Worm (Caenorhabditis elegans) whole organism, L4 larva: ENCODE data around the gene F07D3.3.
A peak's percentile ranks its signal among the peaks of the same experiment; 100 is the strongest.

Experiments
- D1046.2 ChIP-seq: fragments of 200-800 bp; sonication (Bioruptor generic); IDR thresholded peaks from 2 replicates; pipeline ENCODE4 v1.3.6; 2022; ENCODE audit warnings: missing genetic modification characterization, missing compliant biosample characterization
- F10B5.3 ChIP-seq: sonication (generic microtip); optimal IDR thresholded peaks from 2 replicates; lab custom pipeline; 2016; ENCODE audit warnings: mild to moderate bottlenecking, missing genetic modification characterization, missing compliant biosample characterization
- F26F4.8 ChIP-seq: fragments of 200-800 bp; sonication (Bioruptor generic); conservative IDR thresholded peaks from 2 replicates; pipeline ENCODE4 v1.3.6; 2022; ENCODE audit warnings: missing genetic modification characterization, missing compliant biosample characterization
- F44E2.7 ChIP-seq: fragments of 200-800 bp; sonication (Bioruptor generic); IDR thresholded peaks from 2 replicates; pipeline ENCODE4 v2.1.2; 2022; ENCODE audit warnings: missing genetic modification characterization, missing compliant biosample characterization
- T20F7.1 ChIP-seq: fragments of 200-800 bp; sonication (Bioruptor generic); optimal IDR thresholded peaks from 2 replicates; lab custom pipeline; 2018; ENCODE audit warnings: mild to moderate bottlenecking, missing genetic modification characterization, missing compliant biosample characterization
- Y105C5A.15 ChIP-seq: fragments of 200-800 bp; sonication (Bioruptor generic); IDR thresholded peaks from 2 replicates; pipeline ENCODE4 v1.3.6; 2022; ENCODE audit warnings: missing genetic modification characterization, missing compliant biosample characterization
- Y5F2A.4 ChIP-seq: fragments of 200-800 bp; sonication (Bioruptor generic); optimal IDR thresholded peaks from 2 replicates; lab custom pipeline; 2018; ENCODE audit warnings: mild to moderate bottlenecking, missing genetic modification characterization, missing compliant biosample characterization
- ZK337.2 ChIP-seq: fragments of 200-800 bp; sonication (Bioruptor generic); IDR thresholded peaks from 2 replicates; pipeline ENCODE4 v1.3.6; 2022; ENCODE audit warnings: missing genetic modification reagents, missing genetic modification characterization, missing compliant biosample characterization
- ZK546.5 ChIP-seq, 2 experiments: sonication (generic microtip); optimal IDR thresholded peaks; 2 replicates each; lab custom pipeline; 2017; ENCODE audit warnings: missing biosample characterization in 2 of 2, missing genetic modification characterization in 2 of 2
- aha-1 ChIP-seq: fragments of 150-350 bp; peaks from one replicate; lab custom pipeline; 2014; ENCODE audit warnings: missing biosample characterization, missing genetic modification characterization
- aly-2 ChIP-seq: sonication (generic microtip); optimal IDR thresholded peaks from 2 replicates; lab custom pipeline; 2018; ENCODE audit warnings: missing biosample characterization, missing genetic modification characterization
- ama-1 ChIP-seq: fragments of 150-350 bp; optimal IDR thresholded peaks from 2 replicates; lab custom pipeline; 2014; ENCODE audit warnings: inconsistent platforms, mixed read lengths
- arid-1 ChIP-seq: fragments of 200-800 bp; sonication (Bioruptor generic); conservative IDR thresholded peaks from 2 replicates; pipeline ENCODE4 v1.3.6; 2022; ENCODE audit warnings: missing genetic modification reagents, missing genetic modification characterization, missing compliant biosample characterization
- ceh-82 ChIP-seq: sonication (generic microtip); optimal IDR thresholded peaks from 2 replicates; lab custom pipeline; 2017; ENCODE audit warnings: missing biosample characterization, missing genetic modification characterization
- dmd-6 ChIP-seq: fragments of 200-800 bp; sonication (Bioruptor generic); IDR thresholded peaks from 2 replicates; pipeline ENCODE4 v1.3.6; 2022; ENCODE audit warnings: missing genetic modification reagents, missing genetic modification characterization, missing compliant biosample characterization
- duxl-1 ChIP-seq: sonication (generic microtip); optimal IDR thresholded peaks from 2 replicates; lab custom pipeline; 2016; ENCODE audit warnings: mild to moderate bottlenecking, missing genetic modification characterization, moderate library complexity, missing compliant biosample characterization; ENCODE audit not compliant: poor library complexity
- dve-1 ChIP-seq: sonication (generic microtip); optimal IDR thresholded peaks from 2 replicates; lab custom pipeline; 2017; ENCODE audit warnings: antibody characterized with exemption, mild to moderate bottlenecking, missing genetic modification characterization, missing compliant biosample characterization; ENCODE audit not compliant: insufficient read depth
- egl-43 ChIP-seq: fragments of 200-800 bp; sonication (Bioruptor generic); IDR thresholded peaks from 2 replicates; pipeline ENCODE4 v1.3.6; 2022; ENCODE audit warnings: missing genetic modification reagents, missing genetic modification characterization, missing compliant biosample characterization
- fkh-10 ChIP-seq: fragments of 150-350 bp; optimal IDR thresholded peaks from 2 replicates; lab custom pipeline; 2014; ENCODE audit warnings: missing biosample characterization, missing genetic modification reagents, missing genetic modification characterization
- gei-8 ChIP-seq: fragments of 200-800 bp; sonication (Bioruptor generic); optimal IDR thresholded peaks from 2 replicates; lab custom pipeline; 2018; ENCODE audit warnings: mild to moderate bottlenecking, missing genetic modification characterization, missing compliant biosample characterization
- hif-1 ChIP-seq, 2 experiments: sonication (generic microtip); optimal IDR thresholded peaks; 2 replicates each; lab custom pipeline; 2016 to 2017; ENCODE audit warnings: missing compliant biosample characterization in 2 of 2, missing genetic modification characterization in 2 of 2, missing genetic modification reagents in 2 of 2, missing genotype in 2 of 2, mild to moderate bottlenecking in 1 of 2
- hlh-11 ChIP-seq: fragments of 200-800 bp; sonication (Bioruptor generic); optimal IDR thresholded peaks from 2 replicates; lab custom pipeline; 2018; ENCODE audit warnings: mild to moderate bottlenecking, missing genetic modification characterization, missing compliant biosample characterization
- jun-1 ChIP-seq: fragments of 150-350 bp; optimal IDR thresholded peaks from 2 replicates; lab custom pipeline; 2014; ENCODE audit warnings: missing biosample characterization, missing genetic modification reagents, missing genetic modification characterization
- lin-1 ChIP-seq: fragments of 200-800 bp; sonication (Bioruptor generic); IDR thresholded peaks from 2 replicates; pipeline ENCODE4 v1.3.6; 2022; ENCODE audit warnings: missing genetic modification reagents, missing genetic modification characterization, missing compliant biosample characterization
- lin-15B ChIP-seq: fragments of 150-350 bp; sonication (generic microtip); optimal IDR thresholded peaks from 3 replicates; lab custom pipeline; 2014; ENCODE audit warnings: missing biosample characterization, missing genetic modification characterization
- lin-38 ChIP-seq: fragments of 200-800 bp; sonication (Bioruptor generic); IDR thresholded peaks from 2 replicates; pipeline ENCODE4 v1.3.6; 2022; ENCODE audit warnings: missing genetic modification reagents, missing genetic modification characterization, missing compliant biosample characterization
- lsy-2 ChIP-seq, 2 experiments: fragments of 150-350 bp in 1 of 2; sonication (generic microtip) in 1 of 2; optimal IDR thresholded peaks; 2 replicates each; lab custom pipeline; 2014 to 2017; ENCODE audit warnings: missing biosample characterization in 2 of 2, missing genetic modification characterization in 2 of 2
- madf-9 ChIP-seq: fragments of 200-800 bp; sonication (Bioruptor generic); conservative IDR thresholded peaks from 2 replicates; pipeline ENCODE4 v1.3.6; 2022; ENCODE audit warnings: missing genetic modification reagents, missing genetic modification characterization, missing compliant biosample characterization
- mdl-1 ChIP-seq, 2 experiments: fragments of 150-350 bp in 1 of 2; sonication (generic microtip) in 1 of 2; optimal IDR thresholded peaks; 2 replicates each; lab custom pipeline; 2014 to 2017; ENCODE audit warnings: missing biosample characterization in 2 of 2, missing genetic modification characterization in 2 of 2
- mdt-29 ChIP-seq: fragments of 200-800 bp; sonication (Bioruptor generic); IDR thresholded peaks from 2 replicates; pipeline ENCODE4 v1.3.6; 2022; ENCODE audit warnings: missing genetic modification reagents, missing genetic modification characterization, missing compliant biosample characterization
- mep-1 ChIP-seq: fragments of 150-350 bp; sonication (generic microtip); optimal IDR thresholded peaks from 3 replicates; lab custom pipeline; 2014; ENCODE audit warnings: missing biosample characterization, missing genetic modification characterization
- mes-2 ChIP-seq: sonication (generic microtip); optimal IDR thresholded peaks from 2 replicates; lab custom pipeline; 2016; ENCODE audit warnings: missing genotype, mild to moderate bottlenecking, missing genetic modification characterization, missing compliant biosample characterization; ENCODE audit not compliant: poor library complexity, severe bottlenecking
- mxl-3 ChIP-seq: fragments of 200-800 bp; sonication (Bioruptor generic); optimal IDR thresholded peaks from 2 replicates; lab custom pipeline; 2018; ENCODE audit warnings: mild to moderate bottlenecking, missing genetic modification characterization, missing compliant biosample characterization
- nhr-10 ChIP-seq: fragments of 150-350 bp; optimal IDR thresholded peaks from 2 replicates; lab custom pipeline; 2014; ENCODE audit warnings: missing biosample characterization, missing genetic modification characterization
- nhr-102 ChIP-seq: sonication (generic microtip); optimal IDR thresholded peaks from 2 replicates; lab custom pipeline; 2016; ENCODE audit warnings: mild to moderate bottlenecking, missing genetic modification characterization, moderate library complexity, missing compliant biosample characterization
- nhr-11 ChIP-seq: fragments of 150-350 bp; optimal IDR thresholded peaks from 2 replicates; lab custom pipeline; 2014; ENCODE audit warnings: missing biosample characterization, missing genetic modification characterization
- nhr-111 ChIP-seq: fragments of 200-800 bp; sonication (Bioruptor generic); optimal IDR thresholded peaks from 2 replicates; lab custom pipeline; 2018; ENCODE audit warnings: mild to moderate bottlenecking, missing genetic modification characterization, missing compliant biosample characterization
- nhr-237 ChIP-seq: sonication (generic microtip); optimal IDR thresholded peaks from 2 replicates; lab custom pipeline; 2017; ENCODE audit warnings: missing biosample characterization, missing genetic modification characterization
- nhr-28 ChIP-seq: fragments of 150-350 bp; optimal IDR thresholded peaks from 2 replicates; lab custom pipeline; 2014; ENCODE audit warnings: missing biosample characterization, missing genetic modification characterization
- nhr-48 ChIP-seq: sonication (generic microtip); optimal IDR thresholded peaks from 2 replicates; lab custom pipeline; 2016; ENCODE audit warnings: mild to moderate bottlenecking, missing genetic modification characterization, missing compliant biosample characterization
- php-3 ChIP-seq: fragments of 200-800 bp; sonication (Bioruptor generic); IDR thresholded peaks from 2 replicates; pipeline ENCODE4 v1.3.6; 2022; ENCODE audit warnings: missing genetic modification reagents, missing genetic modification characterization, missing compliant biosample characterization
- pqm-1 ChIP-seq: sonication (generic microtip); optimal IDR thresholded peaks from 2 replicates; lab custom pipeline; 2017; ENCODE audit warnings: missing biosample characterization, missing genetic modification characterization
- saeg-2 ChIP-seq: fragments of 200-800 bp; sonication (Bioruptor generic); IDR thresholded peaks from 2 replicates; pipeline ENCODE4 v1.3.6; 2022; ENCODE audit warnings: missing genetic modification reagents, missing genetic modification characterization, missing compliant biosample characterization
- sdz-12 ChIP-seq: fragments of 200-800 bp; sonication (Bioruptor generic); optimal IDR thresholded peaks from 2 replicates; lab custom pipeline; 2018; ENCODE audit warnings: mild to moderate bottlenecking, missing genetic modification characterization, missing compliant biosample characterization
- set-16 ChIP-seq: fragments of 200-800 bp; sonication (Bioruptor generic); IDR thresholded peaks from 2 replicates; pipeline ENCODE4 v1.3.6; 2022; ENCODE audit warnings: missing genetic modification reagents, missing genetic modification characterization, missing compliant biosample characterization
- tag-97 ChIP-seq: fragments of 200-800 bp; sonication (Bioruptor generic); IDR thresholded peaks from 2 replicates; pipeline ENCODE4 v1.3.6; 2022; ENCODE audit warnings: missing genetic modification characterization, missing compliant biosample characterization
- tra-1 ChIP-seq: fragments of 200-800 bp; sonication (Bioruptor generic); IDR thresholded peaks from 2 replicates; pipeline ENCODE4 v1.3.6; 2022; ENCODE audit warnings: missing genetic modification reagents, missing genetic modification characterization, missing compliant biosample characterization
- unc-130 ChIP-seq: sonication (generic microtip); optimal IDR thresholded peaks from 2 replicates; lab custom pipeline; 2016; ENCODE audit warnings: missing genetic modification reagents, missing genetic modification characterization, missing compliant biosample characterization
- zag-1 ChIP-seq: fragments of 150-350 bp; optimal IDR thresholded peaks from 2 replicates; lab custom pipeline; 2014; ENCODE audit warnings: missing biosample characterization, missing genetic modification characterization
- zfp-2 ChIP-seq: sonication (generic microtip); optimal IDR thresholded peaks from 2 replicates; lab custom pipeline; 2016; ENCODE audit warnings: mild to moderate bottlenecking, missing genetic modification characterization, missing compliant biosample characterization
- zfp-3 ChIP-seq: fragments of 200-800 bp; sonication (Bioruptor generic); conservative IDR thresholded peaks from 2 replicates; pipeline ENCODE4 v1.3.6; 2022; ENCODE audit warnings: missing genetic modification reagents, missing genetic modification characterization, missing compliant biosample characterization
- zip-2 ChIP-seq: fragments of 150-350 bp; optimal IDR thresholded peaks from 2 replicates; lab custom pipeline; 2014; ENCODE audit warnings: missing biosample characterization, missing genetic modification characterization
- ztf-7 ChIP-seq: fragments of 150-350 bp; optimal IDR thresholded peaks from 2 replicates; lab custom pipeline; 2014; ENCODE audit warnings: missing biosample characterization, missing genetic modification characterization

The F07D3.3 gene

DNA sequence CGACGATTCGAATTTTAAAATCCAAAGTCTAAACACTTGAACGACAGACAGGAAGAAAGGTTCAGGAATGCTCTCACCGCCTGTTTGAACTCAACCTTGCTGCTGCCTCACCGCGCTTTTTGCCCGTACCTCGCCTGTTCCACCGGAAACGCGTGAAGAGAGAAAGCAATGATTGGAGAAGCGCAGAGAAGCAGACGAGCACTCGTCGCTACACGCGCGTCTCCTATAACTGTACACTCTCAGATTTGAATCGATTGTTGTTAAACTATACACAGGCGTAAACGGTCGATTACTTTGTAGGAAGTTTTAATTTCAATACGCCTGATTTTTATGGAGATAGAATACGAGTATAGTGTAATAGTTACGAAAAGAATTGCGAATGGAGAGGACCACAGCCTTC, 38.0 kb downstream of the F07D3.3 start:
- TF ChIP-seq nhr-111 (GFP tag; lab: Kevin White, UChicago) (no peak), ceh-82 (tag; lab: Kevin White, UChicago) (no peak), zag-1 (tag; lab: Kevin White, UChicago) (no peak), nhr-10 (no peak), Y5F2A.4 (no peak), zfp-3 (GFP tag; lab: Robert Waterston, UW) (no peak), mdl-1 (tag; optimal IDR thresholded peaks at IDR 0.05; lab: Kevin White, UChicago) (peak; percentile 38 to 69), T20F7.1 (GFP tag; lab: Kevin White, UChicago) (no peak), ZK546.5 (tag; optimal IDR thresholded peaks at IDR 0.05; lab: Kevin White, UChicago) (no peak), zip-2 (tag; lab: Kevin White, UChicago) (no peak), dmd-6 (no peak), F10B5.3 (tag; lab: Kevin White, UChicago) (no peak), hif-1 (tag; optimal IDR thresholded peaks at IDR 0.05; lab: Kevin White, UChicago) (peak in 1 of 2 experiments; percentile 26), lin-1 (no peak), lsy-2 (tag; optimal IDR thresholded peaks at IDR 0.05; lab: Kevin White, UChicago) (peak in 1 of 2 experiments; percentile 9), ama-1 (lab: Kevin White, UChicago) (no peak), tag-97 (GFP tag; lab: Robert Waterston, UW) (no peak), D1046.2 (GFP tag; lab: Robert Waterston, UW) (no peak), duxl-1 (tag; lab: Kevin White, UChicago) (no peak), nhr-237 (no peak), lin-38 (GFP tag; lab: Robert Waterston, UW) (no peak), fkh-10 (GFP tag; lab: Kevin White, UChicago) (no peak), aha-1 (tag; lab: Kevin White, UChicago) (peak; percentile 97), nhr-11 (tag; lab: Kevin White, UChicago) (no peak), hlh-11 (tag; lab: Kevin White, UChicago) (peak; percentile 76), php-3 (no peak), ztf-7 (no peak), Y105C5A.15 (no peak), pqm-1 (tag; lab: Kevin White, UChicago) (peak; percentile 41), unc-130 (no peak), nhr-102 (tag; lab: Kevin White, UChicago) (no peak), saeg-2 (GFP tag; lab: Robert Waterston, UW) (no peak), aly-2 (tag; lab: Kevin White, UChicago) (no peak), ZK337.2 (GFP tag; lab: Robert Waterston, UW) (no peak), sdz-12 (GFP tag; lab: Kevin White, UChicago) (no peak), lin-15B (tag; lab: Kevin White, UChicago) (no peak), dve-1 (tag; lab: Kevin White, UChicago) (peak; percentile 57), nhr-28 (tag; lab: Kevin White, UChicago) (peak; percentile 72), tra-1 (GFP tag; lab: Robert Waterston, UW) (no peak), nhr-48 (tag; lab: Kevin White, UChicago) (peak; percentile 46), egl-43 (GFP tag; lab: Robert Waterston, UW) (no peak), set-16 (no peak), madf-9 (GFP tag; lab: Robert Waterston, UW) (no peak), F26F4.8 (no peak), F44E2.7 (no peak), arid-1 (GFP tag; lab: Robert Waterston, UW) (no peak), zfp-2 (tag; lab: Kevin White, UChicago) (no peak), mxl-3 (GFP tag; lab: Kevin White, UChicago) (peak; percentile 81), mes-2 (tag; lab: Kevin White, UChicago) (peak; percentile 54), mdt-29 (GFP tag; lab: Robert Waterston, UW) (no peak), jun-1 (no peak), mep-1 (tag; lab: Kevin White, UChicago) (peak; percentile 37), gei-8 (GFP tag; lab: Kevin White, UChicago) (no peak)
